Worm (Caenorhabditis elegans): Measurements from ENCODE around the gene mab-9.
"Not testable (repeated sequence)": the region's sequence is repeated elsewhere in the genome, so short reads cannot be mapped to it uniquely, and the experiment has no call there.

mab-9 gene

DNA sequence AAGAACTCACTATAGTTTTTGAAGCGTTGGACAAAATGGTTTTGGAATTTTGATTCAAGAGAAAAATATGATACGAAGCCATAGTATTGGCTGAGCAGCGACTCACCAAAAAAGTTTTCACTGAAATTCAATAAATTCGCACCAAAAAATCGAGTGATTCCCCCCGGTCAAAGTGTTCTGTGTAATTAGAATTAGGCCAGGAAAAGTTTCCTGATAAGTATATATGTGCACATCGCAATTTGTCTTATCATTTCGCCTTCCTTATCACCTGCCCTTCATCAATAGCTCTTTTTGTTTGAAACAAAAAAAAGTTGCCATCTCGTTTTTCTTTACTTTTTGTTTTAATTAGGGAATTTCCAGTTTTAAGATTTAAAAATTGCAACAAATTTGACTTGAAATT lies 5.9 kb downstream of the mab-9 start:
- TF ChIP-seq W03F9.2 (tag; optimal IDR thresholded peaks at IDR 0.05) (no peak), dao-5 (tag; optimal IDR thresholded peaks at IDR 0.05) (no peak), him-1 (tag; optimal IDR thresholded peaks at IDR 0.05) (no peak)

DNA sequence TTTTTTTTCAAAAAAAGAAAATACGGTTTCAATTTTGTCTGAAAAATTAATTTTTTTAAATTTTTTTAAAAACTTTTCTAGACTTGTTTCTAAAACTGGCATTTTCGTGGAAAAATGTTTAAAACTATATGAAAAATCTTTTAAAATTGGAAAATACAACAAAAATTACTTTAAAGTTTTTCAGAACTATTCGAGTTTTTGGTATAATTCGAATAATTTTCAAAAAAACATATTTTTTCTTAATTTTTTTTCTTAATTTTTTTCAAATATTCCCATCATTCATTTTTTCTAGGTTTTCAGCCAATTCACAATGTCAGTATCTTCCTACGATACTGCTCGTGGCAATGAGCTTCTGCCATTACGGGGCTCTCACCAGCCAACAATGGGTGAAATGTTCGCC lies 6.5 kb downstream of the mab-9 start, which contains the start of gene slc-36.2:
TSS of gene slc-36.2 (plus strand) at position 301 of the 400 bp plus-strand sequence.
- TF ChIP-seq W03F9.2 (tag; optimal IDR thresholded peaks at IDR 0.05) (no peak), him-1 (tag; optimal IDR thresholded peaks at IDR 0.05) (no peak), dao-5 (tag; optimal IDR thresholded peaks at IDR 0.05) (no peak)

DNA sequence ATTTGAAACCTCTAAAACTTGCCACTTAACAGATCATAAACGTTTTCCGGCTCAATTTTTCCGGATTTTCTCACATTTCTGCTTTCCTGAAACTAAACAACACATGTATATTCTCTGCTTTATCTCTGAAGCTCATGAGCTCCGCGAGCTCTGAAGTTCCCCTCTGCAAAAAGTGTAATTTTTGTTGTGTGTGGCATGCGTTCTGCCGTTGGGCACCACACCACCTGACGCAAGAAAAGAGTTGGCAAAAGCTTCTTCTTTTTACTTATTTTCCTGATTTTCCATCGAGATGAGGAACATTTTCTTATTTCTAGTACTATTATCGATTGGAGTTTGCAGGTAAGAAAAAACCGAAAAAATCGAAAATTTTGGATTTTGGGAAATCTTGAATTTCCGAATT lies 10.6 kb downstream of the mab-9 start, which contains the start of gene lgc-34:
TSS of gene lgc-34 (plus strand) at position 200 of the 400 bp plus-strand sequence.
- TF ChIP-seq W03F9.2 (tag; optimal IDR thresholded peaks at IDR 0.05) (no peak), dao-5 (tag; optimal IDR thresholded peaks at IDR 0.05) (no peak), him-1 (tag; optimal IDR thresholded peaks at IDR 0.05) (no peak)

DNA sequence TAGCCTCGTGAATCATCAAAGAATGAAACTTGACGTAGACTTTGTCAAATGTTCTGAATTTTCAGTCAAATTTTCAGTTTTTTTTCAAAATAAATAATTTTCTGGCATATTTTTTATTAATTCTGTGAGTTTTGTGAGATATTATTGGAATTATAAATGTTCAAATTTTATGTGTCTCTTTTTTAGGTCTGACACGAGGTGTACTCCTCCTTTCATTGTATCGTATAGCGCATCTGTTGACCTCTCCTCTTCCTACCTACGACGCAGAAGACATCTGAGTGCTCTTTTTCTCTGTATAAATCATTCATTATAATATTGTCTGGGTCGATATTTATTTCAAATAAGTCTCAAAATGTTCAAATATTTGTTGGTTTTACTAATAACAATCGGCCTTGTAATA lies 19.4 kb downstream of the mab-9 start, which contains the start of gene T27A1.3:
TSS of gene T27A1.3 (plus strand) at position 301 of the 400 bp plus-strand sequence.
- not testable (repeated sequence) for TF ChIP-seq him-1, W03F9.2, dao-5 (tag; optimal IDR thresholded peaks at IDR 0.05)

DNA sequence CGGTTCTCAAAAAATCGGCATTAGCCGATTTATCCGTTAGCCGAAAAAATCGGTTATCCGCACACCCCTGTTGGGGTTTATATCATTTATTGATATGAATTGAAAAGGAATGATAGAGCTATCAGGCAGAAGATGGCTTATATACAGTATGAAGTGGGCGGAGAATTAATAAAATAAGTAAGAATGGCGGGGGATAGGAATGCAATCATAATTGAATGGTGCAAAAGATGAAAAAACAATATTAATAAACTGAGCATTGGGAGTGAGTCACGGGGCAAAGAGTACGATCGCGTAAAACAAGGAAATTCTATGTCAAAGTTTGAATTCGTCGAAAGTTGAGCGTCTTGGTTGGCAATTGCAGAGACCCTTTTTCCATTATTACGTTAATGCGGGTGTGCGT lies 21.0 kb downstream of the mab-9 start, which contains the start of gene T27A1.2:
TSS of gene T27A1.2 (minus strand) at position 101 of the 400 bp plus-strand sequence.
- no peak for TF ChIP-seq dao-5 (tag; optimal IDR thresholded peaks at IDR 0.05)
- TF ChIP-seq him-1 (tag; optimal IDR thresholded peaks at IDR 0.05): no peak
- TF ChIP-seq W03F9.2 (tag; optimal IDR thresholded peaks at IDR 0.05): no peak

DNA sequence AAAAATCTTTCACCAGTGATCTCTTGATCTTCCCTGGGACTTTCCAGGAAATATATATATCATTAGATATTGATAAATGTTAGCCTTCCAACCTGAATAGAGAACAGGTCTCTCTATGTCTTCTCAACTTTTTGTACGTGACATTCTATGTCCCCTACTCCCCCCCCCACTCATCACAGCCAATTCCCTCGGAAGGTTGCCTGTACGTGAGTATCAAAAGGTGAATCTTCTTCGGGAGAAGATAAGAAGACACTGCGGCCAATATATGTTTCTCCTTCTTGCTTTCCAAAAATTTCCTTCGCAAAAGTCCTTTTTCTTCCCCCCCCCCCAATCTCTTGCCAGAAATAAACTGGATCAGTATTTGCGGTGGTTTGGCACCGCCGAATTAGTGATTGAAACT lies 26.6 kb downstream of the mab-9 start:
- TF ChIP-seq dao-5 (tag; optimal IDR thresholded peaks at IDR 0.05) (no peak), him-1 (tag; optimal IDR thresholded peaks at IDR 0.05) (no peak), W03F9.2 (tag; optimal IDR thresholded peaks at IDR 0.05) (no peak)

DNA sequence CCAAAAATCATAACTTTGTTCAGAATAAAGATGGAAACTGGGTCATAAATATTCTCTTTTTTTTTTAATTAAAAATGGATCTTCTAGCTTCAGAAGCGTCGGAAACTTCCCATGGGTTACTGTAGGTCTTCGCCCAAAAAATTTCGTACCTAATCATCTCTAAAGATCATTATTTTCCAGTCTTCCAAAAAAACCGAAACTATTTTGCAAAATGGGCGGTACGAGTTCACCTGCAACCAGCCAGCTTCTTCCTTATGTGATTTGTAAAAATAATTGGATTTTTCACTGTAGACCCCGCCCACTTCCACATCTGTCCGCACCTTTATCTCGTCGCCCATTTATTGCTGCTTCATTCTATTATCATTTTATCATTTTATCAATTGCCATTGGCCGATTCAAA lies 30.6 kb downstream of the mab-9 start, which contains the start of gene mlt-10:
TSS of gene mlt-10 (plus strand) at position 301 of the 400 bp plus-strand sequence.
- TF ChIP-seq W03F9.2 (tag; optimal IDR thresholded peaks at IDR 0.05): no peak
- no peak for TF ChIP-seq dao-5 (tag; optimal IDR thresholded peaks at IDR 0.05)
- no peak for TF ChIP-seq him-1 (tag; optimal IDR thresholded peaks at IDR 0.05)

DNA sequence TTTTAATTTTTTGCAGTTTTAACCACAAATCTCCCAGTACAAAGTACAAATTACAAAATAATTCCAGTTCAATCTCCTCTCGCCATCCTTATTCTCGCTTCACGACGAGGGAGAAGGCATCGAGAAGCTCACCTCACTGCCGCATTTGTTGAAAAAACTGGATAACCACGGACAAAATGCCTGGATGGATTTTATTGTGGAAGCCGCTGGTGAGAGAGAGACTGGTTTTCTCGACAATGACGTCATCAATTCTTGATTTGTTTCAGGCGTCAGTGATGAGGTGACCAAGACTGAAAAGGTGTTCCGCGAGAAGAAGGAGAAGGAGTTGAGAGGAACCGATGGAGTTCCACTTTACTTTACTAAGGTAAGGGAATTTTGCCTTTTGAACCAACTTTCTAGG lies 33.7 kb downstream of the mab-9 start:
- TF ChIP-seq W03F9.2 (tag; optimal IDR thresholded peaks at IDR 0.05): no peak
- TF ChIP-seq him-1 (tag; optimal IDR thresholded peaks at IDR 0.05): no peak
- no peak for TF ChIP-seq dao-5 (tag; optimal IDR thresholded peaks at IDR 0.05)

DNA sequence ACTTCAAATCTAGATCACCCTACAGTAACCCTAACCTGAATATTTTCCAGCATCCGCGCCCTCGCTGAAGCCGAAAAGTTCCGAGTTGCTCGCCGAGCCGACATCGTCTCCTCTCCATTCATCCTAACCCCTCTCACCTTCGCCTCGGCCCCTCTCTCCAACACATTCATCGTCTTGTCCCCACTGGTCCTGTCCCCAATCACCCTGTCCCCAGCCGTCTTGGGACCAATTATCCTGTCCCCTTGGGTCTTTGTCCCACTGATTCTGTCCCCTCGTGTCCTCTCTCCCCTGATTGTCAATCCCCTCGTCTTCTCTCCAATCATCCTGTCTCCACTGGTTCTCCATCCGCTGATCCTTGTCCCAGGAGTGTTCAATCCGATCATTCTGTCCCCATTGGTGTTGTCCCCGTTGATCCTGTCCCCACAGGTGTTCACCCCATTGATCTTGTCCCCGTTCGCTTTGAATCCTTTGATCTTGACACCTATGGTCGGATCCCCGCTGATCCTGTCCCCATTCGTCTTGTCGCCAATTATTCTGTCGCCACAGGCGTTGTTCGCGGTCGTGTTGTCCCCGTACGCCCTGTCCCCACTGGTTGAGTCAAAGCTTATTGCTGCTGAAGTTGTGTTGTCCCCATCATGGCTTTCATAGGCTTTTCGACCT lies 35.6 kb downstream of the mab-9 start, which contains the start of gene lips-7:
TSS of gene lips-7 (plus strand) at position 610 of the 660 bp plus-strand sequence.
- TF ChIP-seq him-1 (tag; optimal IDR thresholded peaks at IDR 0.05): no peak
- no peak for TF ChIP-seq W03F9.2 (tag; optimal IDR thresholded peaks at IDR 0.05)
- no peak for TF ChIP-seq dao-5 (tag; optimal IDR thresholded peaks at IDR 0.05)

DNA sequence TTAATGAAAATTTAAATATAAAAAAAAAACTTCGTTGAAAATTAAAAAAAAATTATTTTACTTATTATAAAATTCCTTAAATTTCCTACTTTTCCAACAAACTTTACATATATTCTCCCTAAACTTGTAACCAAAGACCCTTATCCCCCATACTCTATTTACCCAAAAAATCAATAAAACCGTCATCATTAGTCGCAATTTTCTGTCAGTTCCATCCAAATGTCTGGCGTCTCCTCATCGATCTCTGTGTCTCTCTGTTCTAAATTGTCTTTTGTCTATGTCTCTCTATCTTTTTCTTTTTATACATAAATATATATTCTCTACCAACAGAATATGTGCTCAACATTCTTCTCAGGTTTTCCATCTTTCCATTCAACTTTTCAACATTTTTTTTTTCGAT lies 39.5 kb downstream of the mab-9 start:
- TF ChIP-seq dao-5 (tag; optimal IDR thresholded peaks at IDR 0.05): no peak
- no peak for TF ChIP-seq W03F9.2 (tag; optimal IDR thresholded peaks at IDR 0.05)
- no peak for TF ChIP-seq him-1 (tag; optimal IDR thresholded peaks at IDR 0.05)

DNA sequence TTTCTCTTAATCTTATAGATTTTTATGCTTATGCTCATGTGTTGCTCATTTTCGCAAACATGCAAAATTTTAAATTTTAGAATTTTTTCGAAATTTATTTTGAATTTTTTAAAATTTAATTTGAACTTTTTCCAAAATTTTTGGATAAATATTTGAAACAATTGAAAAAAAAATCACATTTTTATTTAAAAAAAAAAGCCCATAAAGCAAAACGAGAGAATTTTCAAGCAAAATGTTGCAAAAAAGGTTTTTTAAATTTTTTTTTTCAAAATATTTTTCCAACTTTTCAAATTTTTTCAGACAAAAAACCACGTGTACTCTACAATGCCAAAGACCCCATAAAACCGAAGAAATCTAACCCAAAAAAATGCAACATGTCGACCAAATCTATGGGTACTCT lies 40.4 kb downstream of the mab-9 start, which contains the start of the genes C09E8.1 and C09E8.6:
TSS of gene C09E8.1 (plus strand) at position 301 of the 400 bp plus-strand sequence.
TSS of gene C09E8.6 (plus strand) at position 313 of the 400 bp plus-strand sequence.
- no peak for TF ChIP-seq dao-5 (tag; optimal IDR thresholded peaks at IDR 0.05)
- TF ChIP-seq W03F9.2 (tag; optimal IDR thresholded peaks at IDR 0.05): no peak
- no peak for TF ChIP-seq him-1 (tag; optimal IDR thresholded peaks at IDR 0.05)

DNA sequence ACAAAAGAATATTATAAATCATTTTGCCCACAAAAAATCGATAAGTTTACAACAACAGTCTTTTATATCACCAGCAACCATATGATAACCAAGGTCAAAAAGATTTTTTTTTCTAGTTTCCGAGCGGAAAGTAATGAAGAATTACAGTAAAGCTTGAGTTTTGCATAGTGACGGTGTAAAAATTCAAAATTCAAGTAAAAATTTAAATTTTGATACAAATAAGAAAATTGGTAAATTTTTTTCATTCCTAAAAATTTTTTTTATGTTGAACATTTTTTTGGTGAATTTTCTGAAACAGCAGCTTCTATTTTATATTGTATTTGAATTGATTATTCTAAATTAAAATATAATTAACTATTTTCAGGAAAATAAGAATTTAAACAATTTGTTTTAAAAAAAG lies 53.0 kb downstream of the mab-9 start, which contains the start of gene W08F4.5:
TSS of gene W08F4.5 (minus strand) at position 101 of the 400 bp plus-strand sequence.
- TF ChIP-seq dao-5 (tag; optimal IDR thresholded peaks at IDR 0.05): no peak

All from whole organism, L4/young adult.